Fruit fly (Drosophila melanogaster) whole organism, embryonic: ENCODE results near the gene Tlk.

ENCODE experiments used
- Ada2b ChIP-seq: fragments of 200-800 bp; sonication (Bioruptor generic); IDR thresholded peaks from 2 replicates; pipeline ENCODE4 v1.3.6; 2022; ENCODE audit warnings: missing biosample characterization, missing genetic modification characterization
- CG10147 ChIP-seq: fragments of 200-800 bp; sonication (Bioruptor generic); optimal IDR thresholded peaks from 2 replicates; lab custom pipeline; 2019; ENCODE audit warnings: missing biosample characterization, mild to moderate bottlenecking, missing genetic modification characterization, moderate library complexity
- CG12071 ChIP-seq: fragments of 200-800 bp; sonication (Bioruptor generic); optimal IDR thresholded peaks from 3 replicates; lab custom pipeline; 2018; ENCODE audit warnings: missing biosample characterization, mild to moderate bottlenecking, missing genetic modification characterization
- CG12299 ChIP-seq: fragments of 200-800 bp; sonication (Bioruptor generic); optimal IDR thresholded peaks from 2 replicates; lab custom pipeline; 2018; ENCODE audit warnings: missing biosample characterization, mild to moderate bottlenecking, missing genetic modification characterization
- CG12659 ChIP-seq: fragments of 200-800 bp; sonication (Bioruptor generic); optimal IDR thresholded peaks from 3 replicates; lab custom pipeline; 2017; ENCODE audit warnings: mild to moderate bottlenecking, missing biosample characterization, missing genetic modification reagents, missing genetic modification characterization
- CG12744 ChIP-seq: fragments of 200-800 bp; sonication (Bioruptor generic); optimal IDR thresholded peaks from 2 replicates; lab custom pipeline; 2016; ENCODE audit warnings: missing biosample characterization, missing genetic modification characterization
- CG13424 ChIP-seq: fragments of 200-800 bp; sonication (Bioruptor generic); optimal IDR thresholded peaks from 2 replicates; lab custom pipeline; 2019; ENCODE audit warnings: missing biosample characterization, mild to moderate bottlenecking, missing genetic modification characterization, moderate library complexity
- CG13894 ChIP-seq: fragments of 200-800 bp; sonication (Bioruptor generic); optimal IDR thresholded peaks from 3 replicates; lab custom pipeline; 2018; ENCODE audit warnings: missing biosample characterization, mild to moderate bottlenecking, missing genetic modification characterization, moderate library complexity
- CG17361 ChIP-seq: fragments of 200-800 bp; sonication (Bioruptor generic); IDR thresholded peaks from 3 replicates; pipeline ENCODE4 v1.3.6; 2022; ENCODE audit warnings: missing biosample characterization, missing genetic modification characterization
- CG17612 ChIP-seq: fragments of 200-800 bp; sonication (Bioruptor generic); IDR thresholded peaks from 2 replicates; pipeline ENCODE4 v1.3.6; 2022; ENCODE audit warnings: missing biosample characterization, missing genetic modification characterization
- CG17912 ChIP-seq: fragments of 200-800 bp; sonication (Bioruptor generic); optimal IDR thresholded peaks from 2 replicates; lab custom pipeline; 2018; ENCODE audit warnings: missing biosample characterization, mild to moderate bottlenecking, missing genetic modification characterization
- CG34376 ChIP-seq: fragments of 200-800 bp; sonication (Bioruptor generic); optimal IDR thresholded peaks from 2 replicates; lab custom pipeline; 2018; ENCODE audit warnings: missing biosample characterization, mild to moderate bottlenecking, missing genetic modification characterization
- CG34422 ChIP-seq: fragments of 200-800 bp; sonication (Bioruptor generic); IDR thresholded peaks from 3 replicates; pipeline ENCODE4 v1.3.6; 2022; ENCODE audit warnings: missing biosample characterization, missing genetic modification characterization
- CG3726 ChIP-seq: fragments of 200-800 bp; sonication (Bioruptor generic); IDR thresholded peaks from 3 replicates; pipeline ENCODE4, ENCODE4 v1.3.6; 2022; ENCODE audit warnings: missing biosample characterization, missing genetic modification characterization
- CG43689 ChIP-seq: fragments of 200-800 bp; sonication (Bioruptor generic); IDR thresholded peaks from 2 replicates; pipeline ENCODE4 v1.3.6; 2022; ENCODE audit warnings: missing biosample characterization, missing genetic modification characterization
- CG6765 ChIP-seq: fragments of 200-800 bp; sonication (Bioruptor generic); optimal IDR thresholded peaks from 3 replicates; lab custom pipeline; 2017; ENCODE audit warnings: missing biosample characterization, mild to moderate bottlenecking, missing genetic modification characterization
- CG8281 ChIP-seq: fragments of 200-800 bp; sonication (Bioruptor generic); optimal IDR thresholded peaks from 2 replicates; lab custom pipeline; 2018; ENCODE audit warnings: missing biosample characterization, mild to moderate bottlenecking, missing genetic modification characterization, moderate library complexity
- CG8765 ChIP-seq: fragments of 200-800 bp; sonication (Bioruptor generic); IDR thresholded peaks from 2 replicates; pipeline ENCODE4 v1.3.6; 2022; ENCODE audit warnings: missing biosample characterization, missing genetic modification characterization
- Dll ChIP-seq: fragments of 200-800 bp; sonication (Bioruptor generic); IDR thresholded peaks from 4 replicates; pipeline ENCODE4 v1.3.6; 2022; ENCODE audit warnings: missing biosample characterization, missing genetic modification characterization; ENCODE audit not compliant: partially characterized antibody
- Fer1 ChIP-seq: fragments of 200-800 bp; sonication (Bioruptor generic); optimal IDR thresholded peaks from 2 replicates; lab custom pipeline; 2017; ENCODE audit warnings: missing biosample characterization, mild to moderate bottlenecking, missing genetic modification characterization
- GATAe ChIP-seq: fragments of 200-800 bp; sonication (Bioruptor generic); conservative IDR thresholded peaks from 2 replicates; pipeline ENCODE4 v1.3.6; 2022; ENCODE audit warnings: missing biosample characterization, missing genetic modification characterization
- H2.0 ChIP-seq: fragments of 200-800 bp; sonication (Bioruptor generic); IDR thresholded peaks from 2 replicates; pipeline ENCODE4 v1.3.6; 2022; ENCODE audit warnings: missing biosample characterization, missing genetic modification characterization
- Jarid2 ChIP-seq: fragments of 200-800 bp; sonication (Bioruptor generic); optimal IDR thresholded peaks from 3 replicates; lab custom pipeline; 2017; ENCODE audit warnings: mild to moderate bottlenecking, missing biosample characterization, missing genetic modification reagents, missing genetic modification characterization
- Lim3 ChIP-seq: fragments of 200-800 bp; sonication (Bioruptor generic); IDR thresholded peaks from 2 replicates; pipeline ENCODE4 v1.3.6; 2022; ENCODE audit warnings: missing biosample characterization, missing genetic modification characterization
- Myb ChIP-seq: fragments of 200-800 bp; sonication (Bioruptor generic); optimal IDR thresholded peaks from 2 replicates; lab custom pipeline; 2016; ENCODE audit warnings: missing biosample characterization, missing genetic modification characterization
- abd-A ChIP-seq: fragments of 200-800 bp; sonication (Bioruptor generic); optimal IDR thresholded peaks from 3 replicates; lab custom pipeline; 2019; ENCODE audit warnings: missing biosample characterization, mild to moderate bottlenecking, missing genetic modification characterization, moderate library complexity
- chif ChIP-seq, 2 experiments: fragments of 200-800 bp; sonication (Bioruptor generic); optimal IDR thresholded peaks; 3 replicates each; lab custom pipeline; 2016; ENCODE audit warnings: missing biosample characterization in 2 of 2, missing genetic modification characterization in 2 of 2
- corto ChIP-seq: fragments of 200-800 bp; sonication (Bioruptor generic); optimal IDR thresholded peaks from 2 replicates; lab custom pipeline; 2016; ENCODE audit warnings: missing biosample characterization, mild to moderate bottlenecking, missing genetic modification characterization, moderate library complexity
- crp ChIP-seq, 2 experiments: fragments of 200-800 bp; sonication (Bioruptor generic); optimal IDR thresholded peaks; 2 replicates in 1 of 2; 3 replicates in 1 of 2; lab custom pipeline; 2017; ENCODE audit warnings: missing biosample characterization in 2 of 2, missing genetic modification characterization in 2 of 2, mild to moderate bottlenecking in 1 of 2, moderate library complexity in 1 of 2
- emc ChIP-seq: fragments of 200-800 bp; sonication (Bioruptor generic); optimal IDR thresholded peaks from 2 replicates; lab custom pipeline; 2016; ENCODE audit warnings: missing biosample characterization, missing genetic modification characterization
- eve ChIP-seq, 2 experiments: fragments of >200 bp; optimal IDR thresholded peaks; 2 replicates each; lab custom pipeline; 2017; ENCODE audit warnings: missing biosample characterization in 2 of 2, missing genetic modification characterization in 2 of 2
- fd3F ChIP-seq: fragments of 200-800 bp; sonication (Bioruptor generic); optimal IDR thresholded peaks from 2 replicates; lab custom pipeline; 2018; ENCODE audit warnings: missing biosample characterization, mild to moderate bottlenecking, missing genetic modification characterization, moderate library complexity
- gcm ChIP-seq: fragments of 200-800 bp; sonication (Bioruptor generic); optimal IDR thresholded peaks from 2 replicates; lab custom pipeline; 2019; ENCODE audit warnings: missing biosample characterization, mild to moderate bottlenecking, missing genetic modification characterization, moderate library complexity
- gsb-n ChIP-seq: fragments of 200-800 bp; sonication (Bioruptor generic); optimal IDR thresholded peaks from 3 replicates; lab custom pipeline; 2018; ENCODE audit warnings: missing biosample characterization, mild to moderate bottlenecking, missing genetic modification characterization
- ind ChIP-seq: fragments of 200-800 bp; sonication (Bioruptor generic); optimal IDR thresholded peaks from 3 replicates; lab custom pipeline; 2016; ENCODE audit warnings: missing biosample characterization, missing genetic modification characterization
- lbe ChIP-seq: fragments of 200-800 bp; sonication (Bioruptor generic); optimal IDR thresholded peaks from 2 replicates; lab custom pipeline; 2016; ENCODE audit warnings: missing biosample characterization, mild to moderate bottlenecking, missing genetic modification characterization
- lola ChIP-seq, 3 experiments: fragments of >200 bp in 2 of 3; fragments of 200-800 bp in 1 of 3; sonication (Bioruptor generic) in 1 of 3; optimal IDR thresholded peaks; 2 replicates each; lab custom pipeline; 2017 to 2019; ENCODE audit warnings: missing biosample characterization in 3 of 3, missing genetic modification characterization in 3 of 3, mild to moderate bottlenecking in 1 of 3, moderate library complexity in 1 of 3
- mam ChIP-seq: fragments of 200-800 bp; sonication (Bioruptor generic); optimal IDR thresholded peaks from 3 replicates; lab custom pipeline; 2016; ENCODE audit warnings: missing biosample characterization, missing genetic modification characterization
- nerfin-1 ChIP-seq: fragments of 200-800 bp; sonication (Bioruptor generic); optimal IDR thresholded peaks from 3 replicates; lab custom pipeline; 2019; ENCODE audit warnings: missing biosample characterization, mild to moderate bottlenecking, missing genetic modification characterization, moderate library complexity
- otp ChIP-seq: fragments of 200-800 bp; sonication (Bioruptor generic); IDR thresholded peaks from 3 replicates; pipeline ENCODE4, ENCODE4 v1.3.6; 2022; ENCODE audit warnings: missing biosample characterization, missing genetic modification characterization
- pho ChIP-seq: fragments of 200-800 bp; sonication (Bioruptor generic); optimal IDR thresholded peaks from 2 replicates; lab custom pipeline; 2016; ENCODE audit warnings: missing biosample characterization, missing genetic modification characterization
- pros ChIP-seq: fragments of 200-800 bp; sonication (Bioruptor generic); optimal IDR thresholded peaks from 3 replicates; lab custom pipeline; 2019; ENCODE audit warnings: missing biosample characterization, mild to moderate bottlenecking, missing genetic modification characterization, moderate library complexity
- rib ChIP-seq: fragments of 200-800 bp; sonication (Bioruptor generic); IDR thresholded peaks from 2 replicates; pipeline ENCODE4 v1.3.6; 2022; ENCODE audit warnings: missing biosample characterization, missing genetic modification characterization
- run ChIP-seq: fragments of 200-800 bp; sonication (Bioruptor generic); optimal IDR thresholded peaks from 3 replicates; lab custom pipeline; 2018; ENCODE audit warnings: missing biosample characterization, mild to moderate bottlenecking, missing genetic modification characterization
- salm ChIP-seq: fragments of 200-800 bp; sonication (Bioruptor generic); optimal IDR thresholded peaks from 2 replicates; lab custom pipeline; 2018; ENCODE audit warnings: missing biosample characterization, mild to moderate bottlenecking, missing genetic modification characterization
- schlank ChIP-seq: fragments of 200-800 bp; sonication (Bioruptor generic); optimal IDR thresholded peaks from 2 replicates; lab custom pipeline; 2018; ENCODE audit warnings: missing biosample characterization, mild to moderate bottlenecking, missing genetic modification characterization
- sd ChIP-seq: fragments of 200-800 bp; sonication (Bioruptor generic); optimal IDR thresholded peaks from 3 replicates; lab custom pipeline; 2018; ENCODE audit warnings: missing biosample characterization, mild to moderate bottlenecking, missing genetic modification characterization, moderate library complexity
- sens-2 ChIP-seq: fragments of 200-800 bp; sonication (Bioruptor generic); IDR thresholded peaks from 2 replicates; pipeline ENCODE4 v1.3.6; 2022; ENCODE audit warnings: missing biosample characterization, missing genetic modification characterization

The Tlk gene

dm6 chrX:3742723-3743004, 22.9 kb downstream of the Tlk start:
- TF ChIP-seq salm (peak; percentile 74), corto (GFP tag; lab: Kevin White, UChicago) (peak; percentile 61), CG8765 (GFP tag; lab: Robert Waterston, UW) (no peak), sd (tag; lab: Kevin White, UChicago) (peak; percentile 100), rib (GFP tag; lab: Robert Waterston, UW) (peak; percentile 86), CG43689 (GFP tag; lab: Robert Waterston, UW) (no peak), abd-A (tag; lab: Kevin White, UChicago) (peak; percentile 99), chif (GFP tag; optimal IDR thresholded peaks at IDR 0.05; lab: Kevin White, UChicago) (no peak), otp (GFP tag; lab: Robert Waterston, UW) (no peak), lola (GFP tag; optimal IDR thresholded peaks at IDR 0.05; lab: Kevin White, UChicago) (peak in 1 of 3 experiments; percentile 51), CG12071 (GFP tag; lab: Kevin White, UChicago) (no peak), pros (peak; percentile 95), lbe (GFP tag; lab: Kevin White, UChicago) (peak; percentile 57), run (tag; lab: Kevin White, UChicago) (peak; percentile 62), eve (GFP tag; optimal IDR thresholded peaks at IDR 0.05; lab: Kevin White, UChicago) (peak in 1 of 2 experiments; percentile 69), CG6765 (GFP tag; lab: Kevin White, UChicago) (peak; percentile 46), CG13894 (tag; lab: Kevin White, UChicago) (peak; percentile 98), CG8281 (tag; lab: Kevin White, UChicago) (no peak), nerfin-1 (tag; lab: Kevin White, UChicago) (peak; percentile 16), CG34376 (peak; percentile 91)
- TF ChIP-seq, all 482 proteins: peak for 14

- TF ChIP-seq gsb-n (tag; lab: Kevin White, UChicago), result peak; percentile 38
- TF ChIP-seq gcm, result peak; percentile 39
- peak; percentile 63; the same call in 2 of the 3 replicates for TF ChIP-seq CG3726 (GFP tag; lab: Robert Waterston, UW)
- peak; percentile 87 for TF ChIP-seq H2.0 (GFP tag; lab: Robert Waterston, UW)
- no peak for TF ChIP-seq crp (GFP tag; optimal IDR thresholded peaks at IDR 0.05; lab: Kevin White, UChicago)
- peak; percentile 83 for TF ChIP-seq Jarid2 (GFP tag; lab: Kevin White, UChicago)
- TF ChIP-seq schlank, result peak; percentile 66
- peak; percentile 61 for TF ChIP-seq CG12659 (GFP tag; lab: Kevin White, UChicago)
- TF ChIP-seq Lim3, result 0 out of 2 replicates have a peak, but pooled peaks have one; percentile 12
- TF ChIP-seq CG17612 (GFP tag; lab: Robert Waterston, UW), result peak; percentile 78
- TF ChIP-seq CG17912 (GFP tag; lab: Kevin White, UChicago), result no peak
- peak; percentile 69 for TF ChIP-seq CG12744
- TF ChIP-seq sens-2 (GFP tag; lab: Robert Waterston, UW), result 0 out of 2 replicates have a peak, but pooled peaks have one; percentile 5
- TF ChIP-seq Fer1, result peak; percentile 79
- no peak for TF ChIP-seq GATAe (GFP tag; lab: Robert Waterston, UW)
- TF ChIP-seq Dll (GFP tag; lab: Robert Waterston, UW), result no peak
- peak; percentile 85 for TF ChIP-seq pho (GFP tag; lab: Kevin White, UChicago)
- peak; percentile 86 for TF ChIP-seq Ada2b (GFP tag; lab: Robert Waterston, UW)
- peak; percentile 79 for TF ChIP-seq emc
- TF ChIP-seq fd3F (GFP tag; lab: Kevin White, UChicago), result peak; percentile 78
- peak; percentile 57 for TF ChIP-seq CG12299 (tag; lab: Kevin White, UChicago)
- TF ChIP-seq CG17361 (GFP tag; lab: Robert Waterston, UW), result no peak; the same call in 2 of the 3 replicates
- peak; percentile 17 for TF ChIP-seq CG34422 (GFP tag; lab: Robert Waterston, UW)
- peak; percentile 83 for TF ChIP-seq mam
- TF ChIP-seq Myb (GFP tag; lab: Kevin White, UChicago), result peak; percentile 75
- peak; percentile 87 for TF ChIP-seq CG13424 (tag; lab: Kevin White, UChicago)
- peak; percentile 87 for TF ChIP-seq CG10147 (GFP tag; lab: Kevin White, UChicago)
- peak; percentile 78 for TF ChIP-seq ind (GFP tag; lab: Kevin White, UChicago)
Measured at dm6 chrX:3743005-3743890, 23.4 kb downstream of the Tlk start.
